Worm (Caenorhabditis elegans): Measurements from ENCODE around the gene C08B11.9.

DNA sequence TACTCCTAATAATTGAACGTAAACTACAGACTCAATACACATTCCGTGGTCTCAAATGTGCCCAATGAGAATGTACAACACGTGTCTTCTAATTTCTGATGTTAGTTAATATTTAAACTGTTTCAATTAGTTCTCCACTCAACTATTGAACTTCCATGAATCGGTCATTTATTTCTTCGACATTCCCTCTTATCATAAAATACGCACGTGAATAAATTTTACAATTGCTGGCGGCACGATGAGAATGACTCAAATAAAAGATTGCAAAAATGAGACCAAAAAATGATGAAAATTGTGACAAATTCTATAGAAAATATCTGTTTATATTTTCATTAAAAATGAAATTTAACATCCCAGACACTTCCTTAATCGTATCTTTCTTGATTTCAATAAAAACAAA lies 33.2 kb downstream of the C08B11.9 start:
- TF ChIP-seq nhr-11 (tag; optimal IDR thresholded peaks at IDR 0.05) (no peak), lin-11 (tag; optimal IDR thresholded peaks at IDR 0.05) (no peak), ceh-14 (tag; optimal IDR thresholded peaks at IDR 0.05) (no peak), ceh-45 (GFP tag; IDR thresholded peaks at IDR 0.05) (no peak), hlh-30 (tag; optimal IDR thresholded peaks at IDR 0.05; ENCODE audit: insufficient read depth) (no peak)
